Fruit fly (Drosophila melanogaster): ENCODE measurements around the gene Tsp66E.

Tsp66E gene

DNA sequence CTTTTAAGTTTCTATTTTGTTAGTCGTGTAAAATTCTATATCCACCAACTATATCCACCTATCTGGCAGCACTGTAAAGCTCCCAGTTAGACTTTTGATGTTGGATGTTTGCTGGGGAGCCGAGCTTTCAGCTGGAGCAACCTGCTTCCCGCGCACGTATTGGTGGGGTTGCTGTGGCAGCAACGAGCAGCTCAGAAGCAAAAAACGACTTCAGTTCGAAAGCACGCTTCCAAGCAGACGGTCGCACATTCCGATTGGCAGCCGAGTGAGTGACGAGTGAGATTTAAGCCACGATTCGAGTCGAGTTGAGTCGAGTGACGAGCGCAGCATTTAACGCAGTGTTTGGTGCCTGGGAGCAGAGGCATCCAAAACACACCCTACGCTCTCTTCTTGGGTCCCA lies at the start of gene Tsp66E, which contains the start of gene mfr:
TSS of gene Tsp66E (plus strand) at position 168 of the 400 bp plus-strand sequence.
TSS of gene mfr (minus strand) at position 340 of the 400 bp plus-strand sequence.
- TF ChIP-seq pan (optimal IDR thresholded peaks at IDR 0.05) (no peak), psq (optimal IDR thresholded peaks at IDR 0.05) (no peak), Dll (optimal IDR thresholded peaks at IDR 0.05) (no peak), usp (GFP tag; optimal IDR thresholded peaks at IDR 0.05) (no peak), EcR (GFP tag; optimal IDR thresholded peaks at IDR 0.05) (no peak), CG8478 (optimal IDR thresholded peaks at IDR 0.05) (no peak)

DNA sequence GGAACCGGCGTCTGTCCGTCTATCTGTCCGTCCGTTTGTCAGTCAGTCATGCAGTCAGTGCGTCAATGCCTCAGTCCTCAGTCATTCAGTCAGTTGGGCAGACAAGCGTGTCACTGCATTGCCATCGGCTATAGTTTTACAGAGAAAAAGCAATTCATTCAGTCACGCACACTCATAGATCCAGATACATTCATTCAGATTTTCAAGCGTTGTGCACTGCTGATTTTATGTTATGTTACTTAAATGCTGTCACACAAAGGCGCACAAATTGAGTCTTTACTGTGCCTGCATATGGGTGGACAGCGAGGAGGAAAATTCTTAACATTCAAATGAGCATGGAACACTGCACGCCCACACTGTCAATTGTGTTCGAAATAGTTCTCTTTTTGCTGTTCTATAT lies 47.1 kb upstream of the Tsp66E start:
- TF ChIP-seq EcR (GFP tag; optimal IDR thresholded peaks at IDR 0.05), result no peak
- no peak for TF ChIP-seq Dll (optimal IDR thresholded peaks at IDR 0.05)
- TF ChIP-seq CG8478 (optimal IDR thresholded peaks at IDR 0.05), result no peak
- no peak for TF ChIP-seq psq (optimal IDR thresholded peaks at IDR 0.05)
- no peak for TF ChIP-seq pan (optimal IDR thresholded peaks at IDR 0.05)
- no peak for TF ChIP-seq usp (GFP tag; optimal IDR thresholded peaks at IDR 0.05)

DNA sequence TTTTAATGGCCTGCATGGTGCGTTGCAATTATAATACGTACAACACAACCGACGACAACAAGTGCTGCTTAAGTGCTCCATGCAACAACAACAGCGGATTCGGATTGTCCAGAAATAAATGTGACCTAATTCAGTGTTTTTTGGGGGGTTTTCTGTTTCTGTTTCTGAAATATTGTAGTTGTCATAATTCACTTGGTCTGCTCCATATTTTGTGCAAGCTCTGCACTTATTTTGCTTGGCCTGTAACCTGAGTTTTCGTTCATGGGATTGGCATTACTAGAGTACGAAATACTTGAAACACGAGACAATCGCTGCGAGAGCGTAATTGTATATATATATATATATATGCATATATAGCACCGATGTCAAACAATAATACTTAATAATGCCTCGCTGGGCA lies 43.0 kb upstream of the Tsp66E start:
- TF ChIP-seq Dll (optimal IDR thresholded peaks at IDR 0.05), result no peak
- TF ChIP-seq pan (optimal IDR thresholded peaks at IDR 0.05), result no peak
- no peak for TF ChIP-seq EcR (GFP tag; optimal IDR thresholded peaks at IDR 0.05)
- TF ChIP-seq usp (GFP tag; optimal IDR thresholded peaks at IDR 0.05), result no peak
- TF ChIP-seq CG8478 (optimal IDR thresholded peaks at IDR 0.05), result no peak
- no peak for TF ChIP-seq psq (optimal IDR thresholded peaks at IDR 0.05)

DNA sequence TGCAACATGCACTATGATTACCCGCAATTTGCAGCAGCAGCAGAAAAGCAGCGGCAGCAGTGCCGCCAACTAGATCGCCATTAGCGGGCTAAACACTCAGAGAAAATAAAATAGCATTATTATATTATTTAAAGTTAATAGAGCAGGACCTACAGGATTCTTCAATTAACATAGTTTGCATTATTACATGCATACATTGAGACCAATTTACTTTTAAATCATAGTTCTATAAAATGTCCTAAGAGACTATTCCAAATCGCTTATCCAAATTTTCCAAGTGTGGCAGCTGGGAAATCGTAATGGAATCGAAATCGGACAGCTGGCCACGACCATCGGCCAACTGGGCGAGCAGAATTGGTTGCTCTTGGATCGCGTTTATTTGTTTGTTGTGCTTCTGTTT lies 41.8 kb upstream of the Tsp66E start:
- TF ChIP-seq pan (optimal IDR thresholded peaks at IDR 0.05) (no peak), psq (optimal IDR thresholded peaks at IDR 0.05) (no peak), EcR (GFP tag; optimal IDR thresholded peaks at IDR 0.05) (no peak), CG8478 (optimal IDR thresholded peaks at IDR 0.05) (no peak), Dll (optimal IDR thresholded peaks at IDR 0.05) (no peak), usp (GFP tag; optimal IDR thresholded peaks at IDR 0.05) (no peak)

- TF ChIP-seq psq (optimal IDR thresholded peaks at IDR 0.05) (no peak), Dll (optimal IDR thresholded peaks at IDR 0.05) (no peak), EcR (GFP tag; optimal IDR thresholded peaks at IDR 0.05) (no peak), pan (optimal IDR thresholded peaks at IDR 0.05) (no peak), CG8478 (optimal IDR thresholded peaks at IDR 0.05) (no peak), usp (GFP tag; optimal IDR thresholded peaks at IDR 0.05) (no peak)
Observed at dm6 chr3L:8871017-8871416, 41.3 kb upstream of the Tsp66E start.

DNA sequence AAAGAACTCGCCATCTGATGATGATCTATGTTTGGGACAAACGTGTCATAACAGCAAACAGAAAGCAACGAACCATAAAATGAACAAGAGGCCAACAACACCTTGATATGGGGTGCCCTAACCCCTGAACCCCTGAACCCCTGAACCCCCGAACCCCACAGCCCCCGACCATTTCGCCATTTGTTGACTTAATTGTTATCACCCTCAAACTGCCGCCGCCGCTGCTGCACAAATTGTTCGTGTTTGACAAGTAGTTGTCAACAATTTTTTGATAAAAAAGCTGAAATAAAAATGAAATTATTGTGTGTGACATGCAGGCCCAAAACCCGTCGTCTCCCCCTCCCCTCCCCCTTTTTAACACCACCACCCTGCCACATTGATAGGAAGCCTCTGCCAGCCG lies 39.2 kb upstream of the Tsp66E start:
- TF ChIP-seq CG8478 (optimal IDR thresholded peaks at IDR 0.05) (no peak), usp (GFP tag; optimal IDR thresholded peaks at IDR 0.05) (no peak), pan (optimal IDR thresholded peaks at IDR 0.05) (no peak), EcR (GFP tag; optimal IDR thresholded peaks at IDR 0.05) (no peak), Dll (optimal IDR thresholded peaks at IDR 0.05) (no peak), psq (optimal IDR thresholded peaks at IDR 0.05) (no peak)

DNA sequence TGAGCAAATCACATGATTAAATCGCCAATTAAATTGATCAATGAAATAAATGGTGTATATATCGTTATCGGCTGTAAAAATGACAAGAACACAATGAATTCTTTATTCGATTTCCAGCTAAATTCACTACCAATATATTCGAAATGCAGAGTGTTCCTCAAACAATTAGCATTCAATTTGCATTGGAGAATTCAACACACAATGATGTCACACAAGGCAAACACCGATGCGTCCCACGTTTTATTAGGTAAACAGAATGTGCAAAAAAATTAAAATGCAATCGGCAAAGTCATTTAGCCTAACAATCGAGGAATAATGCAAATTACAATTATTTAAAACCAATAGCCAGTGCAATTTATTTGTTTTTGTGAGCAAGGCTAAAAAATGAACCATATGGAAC lies 33.9 kb upstream of the Tsp66E start:
- TF ChIP-seq usp (GFP tag; optimal IDR thresholded peaks at IDR 0.05), result no peak
- TF ChIP-seq Dll (optimal IDR thresholded peaks at IDR 0.05), result no peak
- TF ChIP-seq EcR (GFP tag; optimal IDR thresholded peaks at IDR 0.05), result no peak
- no peak for TF ChIP-seq CG8478 (optimal IDR thresholded peaks at IDR 0.05)
- TF ChIP-seq psq (optimal IDR thresholded peaks at IDR 0.05), result no peak
- TF ChIP-seq pan (optimal IDR thresholded peaks at IDR 0.05), result no peak

- TF ChIP-seq EcR (GFP tag; optimal IDR thresholded peaks at IDR 0.05), result no peak
- no peak for TF ChIP-seq Dll (optimal IDR thresholded peaks at IDR 0.05)
- no peak for TF ChIP-seq usp (GFP tag; optimal IDR thresholded peaks at IDR 0.05)
- no peak for TF ChIP-seq CG8478 (optimal IDR thresholded peaks at IDR 0.05)
- TF ChIP-seq psq (optimal IDR thresholded peaks at IDR 0.05), result no peak
Observed at dm6 chr3L:8879465-8879864, 32.8 kb upstream of the Tsp66E start.

DNA sequence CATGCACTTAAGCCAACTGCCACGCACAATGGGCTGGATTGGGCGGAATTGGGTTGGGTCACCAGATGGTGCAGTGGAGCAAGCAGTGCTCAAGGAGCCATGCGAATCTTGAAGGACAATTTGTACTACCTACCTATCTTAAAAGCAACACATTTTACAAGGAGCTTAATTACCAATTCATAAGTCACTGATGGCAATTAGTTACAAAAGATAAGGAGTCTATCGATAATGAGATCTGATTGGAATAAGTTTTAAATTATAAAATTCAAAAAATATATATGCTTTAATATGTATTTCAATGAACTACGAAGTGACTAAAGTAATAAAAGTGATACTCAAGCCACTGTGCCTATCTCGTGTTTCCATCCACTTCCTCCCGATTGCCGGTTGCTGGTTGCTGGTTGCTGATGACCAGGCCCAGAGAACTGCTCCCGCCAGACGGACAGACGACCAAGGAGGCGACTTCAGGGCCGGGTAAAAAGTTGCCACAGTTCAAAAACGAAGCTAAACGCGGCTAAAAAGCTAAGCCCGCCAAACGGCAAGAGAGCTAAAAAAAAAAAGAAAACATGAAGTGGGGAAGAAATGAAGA lies 30.4 kb upstream of the Tsp66E start:
- TF ChIP-seq usp (GFP tag; optimal IDR thresholded peaks at IDR 0.05) (no peak), psq (optimal IDR thresholded peaks at IDR 0.05) (no peak), EcR (GFP tag; optimal IDR thresholded peaks at IDR 0.05) (no peak), CG8478 (optimal IDR thresholded peaks at IDR 0.05) (no peak), pan (optimal IDR thresholded peaks at IDR 0.05) (no peak), Dll (optimal IDR thresholded peaks at IDR 0.05) (no peak)

- TF ChIP-seq usp (GFP tag; optimal IDR thresholded peaks at IDR 0.05), result no peak
- no peak for TF ChIP-seq pan (optimal IDR thresholded peaks at IDR 0.05)
- no peak for TF ChIP-seq CG8478 (optimal IDR thresholded peaks at IDR 0.05)
- TF ChIP-seq EcR (GFP tag; optimal IDR thresholded peaks at IDR 0.05), result no peak
- TF ChIP-seq Dll (optimal IDR thresholded peaks at IDR 0.05), result no peak
- no peak for TF ChIP-seq psq (optimal IDR thresholded peaks at IDR 0.05)
Observed at dm6 chr3L:8888533-8888932, 23.8 kb upstream of the Tsp66E start, which contains the start of gene CG43169. Gene CG43169 (minus strand): TSS chr3L:8888633.

dm6 chr3L:8891167-8891618 lies 21.1 kb upstream of the Tsp66E start, which contains the start of gene Mcm7:
Gene Mcm7 (plus strand): TSS chr3L:8891596.
- TF ChIP-seq psq (optimal IDR thresholded peaks at IDR 0.05) (no peak), pan (optimal IDR thresholded peaks at IDR 0.05) (no peak), usp (GFP tag; optimal IDR thresholded peaks at IDR 0.05) (no peak), EcR (GFP tag; optimal IDR thresholded peaks at IDR 0.05) (no peak), Dll (optimal IDR thresholded peaks at IDR 0.05) (no peak), CG8478 (optimal IDR thresholded peaks at IDR 0.05) (no peak)

dm6 chr3L:8905100-8905499 lies 7.2 kb upstream of the Tsp66E start, which contains the start of gene TrpA1:
Gene TrpA1 (minus strand): TSS chr3L:8905200.
- TF ChIP-seq usp (GFP tag; optimal IDR thresholded peaks at IDR 0.05) (no peak), CG8478 (optimal IDR thresholded peaks at IDR 0.05) (no peak), Dll (optimal IDR thresholded peaks at IDR 0.05) (no peak)
